Worm (Caenorhabditis elegans) whole organism, L2 larva: ENCODE data around the gene ttbk-2.1.

Experiments
- ama-1 ChIP-seq: fragments of 150-350 bp; optimal IDR thresholded peaks from 2 replicates; lab custom pipeline; 2018; ENCODE audit warnings: inconsistent platforms
- nhr-12 ChIP-seq: fragments of 150-350 bp; optimal IDR thresholded peaks from 2 replicates; lab custom pipeline; 2014; ENCODE audit warnings: missing biosample characterization, missing genetic modification characterization
- snpc-4 ChIP-seq: fragments of 150-350 bp; optimal IDR thresholded peaks from 2 replicates; lab custom pipeline; 2014; ENCODE audit warnings: missing biosample characterization, missing genetic modification characterization
- ztf-11 ChIP-seq: sonication (generic microtip); optimal IDR thresholded peaks from 2 replicates; lab custom pipeline; 2017; ENCODE audit warnings: missing biosample characterization, missing genetic modification characterization

ce11 chrIV:5306040-5306439 lies 47.6 kb downstream of the ttbk-2.1 start, which contains the start of gene ZK354.8:
- TF ChIP-seq nhr-12 (tag; lab: Kevin White, UChicago) (no peak), ztf-11 (no peak), ama-1 (lab: Kevin White, UChicago) (no peak), snpc-4 (tag; lab: Kevin White, UChicago) (no peak)
